Worm (Caenorhabditis elegans): ENCODE results near the gene F08F1.9.

The F08F1.9 gene

DNA sequence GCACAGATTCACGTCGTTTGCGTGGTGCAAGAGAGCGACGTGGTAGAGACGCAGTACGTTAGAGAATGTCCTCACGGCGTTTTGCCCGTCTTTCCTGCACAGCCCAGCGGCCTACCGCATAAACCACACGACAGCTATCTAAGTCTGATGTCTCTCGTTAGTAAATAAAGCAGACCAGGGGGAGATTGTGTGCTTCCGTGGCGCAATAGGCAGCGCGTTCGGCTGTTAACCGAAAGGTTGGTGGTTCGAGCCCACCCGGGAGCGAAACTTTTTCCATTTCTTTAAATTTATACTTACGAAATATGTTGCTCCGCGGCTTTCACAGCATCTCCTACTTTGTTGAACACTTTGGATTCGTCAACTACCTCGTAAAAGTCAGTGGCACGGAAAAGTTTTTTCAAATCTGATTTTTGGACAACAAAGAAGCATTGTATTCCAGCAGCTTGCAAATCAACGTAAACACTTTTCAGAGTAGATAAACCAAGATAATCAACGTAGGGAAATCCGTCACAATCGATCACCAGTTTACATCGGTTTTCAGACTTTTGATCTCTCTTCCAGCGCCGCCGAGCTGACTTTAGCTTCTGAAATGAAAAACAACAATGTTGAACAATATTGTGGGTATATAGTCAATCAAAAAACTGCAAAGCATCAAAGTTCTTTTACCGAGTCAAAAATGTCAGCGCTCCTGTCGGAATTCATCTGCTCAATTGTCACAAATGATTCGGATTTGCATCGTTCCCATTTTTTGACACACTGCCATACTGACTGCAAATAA lies 6.2 kb downstream of the F08F1.9 start (continued):
- TF ChIP-seq lir-3 (tag; optimal IDR thresholded peaks at IDR 0.05; ENCODE audit: poor library complexity) (peak; percentile 84), fos-1 (tag; optimal IDR thresholded peaks at IDR 0.05) (peak; percentile 84), nhr-28 (tag; optimal IDR thresholded peaks at IDR 0.05) (no peak), lin-35 (GFP tag; optimal IDR thresholded peaks at IDR 0.05) (peak; percentile 33 to 83), irx-1 (tag; optimal IDR thresholded peaks at IDR 0.05) (peak; percentile 90), jun-1 (tag; optimal IDR thresholded peaks at IDR 0.05) (peak; percentile 87), mab-9 (GFP tag; IDR thresholded peaks at IDR 0.05) (peak; percentile 70), isw-1 (GFP tag; IDR thresholded peaks at IDR 0.05) (peak; percentile 86), pqm-1 (tag; optimal IDR thresholded peaks at IDR 0.05) (no peak), nhr-85 (tag) (peak; percentile 94), elt-3 (tag; optimal IDR thresholded peaks at IDR 0.05) (peak in 3 of 6 experiments; percentile 4 to 83 (median 39)), sup-37 (GFP tag; optimal IDR thresholded peaks at IDR 0.05) (peak; percentile 81), egl-27 (tag; optimal IDR thresholded peaks at IDR 0.05) (peak; percentile 69 to 73), lin-13 (GFP tag; optimal IDR thresholded peaks at IDR 0.05) (peak; percentile 80), ets-5 (GFP tag; IDR thresholded peaks at IDR 0.05) (no peak), efl-1 (optimal IDR thresholded peaks at IDR 0.05) (peak; percentile 65 to 70), efl-1 (GFP tag; optimal IDR thresholded peaks at IDR 0.05 in 1 of 2) (peak; percentile 22 to 95), sptf-1 (tag; optimal IDR thresholded peaks at IDR 0.05) (no peak), lin-39 (tag; optimal IDR thresholded peaks at IDR 0.05) (peak; percentile 68), dsc-1 (tag; optimal IDR thresholded peaks at IDR 0.05) (peak; percentile 95), nhr-47 (tag; optimal IDR thresholded peaks at IDR 0.05) (peak; percentile 96), ceh-63 (GFP tag; optimal IDR thresholded peaks at IDR 0.05) (no peak), tlp-1 (tag; optimal IDR thresholded peaks at IDR 0.05) (no peak), Y116A8C.19 (tag; optimal IDR thresholded peaks at IDR 0.05; ENCODE audit: borderline replicate concordance) (no peak), mep-1 (tag; optimal IDR thresholded peaks at IDR 0.05) (peak; percentile 81), nhr-90 (tag; optimal IDR thresholded peaks at IDR 0.05; ENCODE audit: poor library complexity) (peak; percentile 91), xbp-1 (tag; optimal IDR thresholded peaks at IDR 0.05) (peak; percentile 88), hlh-4 (tag; optimal IDR thresholded peaks at IDR 0.05) (peak; percentile 3), mdl-1 (tag; optimal IDR thresholded peaks at IDR 0.05) (peak in 1 of 2 experiments; percentile 81), egl-13 (tag; optimal IDR thresholded peaks at IDR 0.05) (peak; percentile 84), ceh-90 (tag; optimal IDR thresholded peaks at IDR 0.05) (no peak), elt-2 (tag; optimal IDR thresholded peaks at IDR 0.05) (peak; percentile 77), pag-3 (tag; optimal IDR thresholded peaks at IDR 0.05; ENCODE audit: borderline replicate concordance, insufficient read depth) (peak; percentile 5)

DNA sequence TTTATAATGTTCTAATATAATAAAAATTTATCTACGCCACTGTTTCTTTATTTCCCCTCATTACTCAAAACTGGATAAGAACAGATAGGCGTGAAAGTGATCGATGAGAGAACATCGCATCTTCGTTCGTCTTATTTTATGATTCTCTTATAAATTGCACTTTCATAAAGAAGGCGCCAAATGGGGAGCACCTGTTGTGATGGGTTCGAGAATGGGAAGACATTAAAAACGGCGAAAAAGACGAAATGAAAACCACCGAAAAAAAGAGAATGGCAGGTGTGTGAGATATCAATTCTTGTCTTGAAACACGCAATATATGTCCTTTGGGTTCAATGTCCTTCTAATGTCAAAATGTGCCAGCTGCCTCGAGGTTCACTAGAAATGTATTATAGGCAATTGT lies 16.4 kb downstream of the F08F1.9 start:
- TF ChIP-seq tbx-2 (tag; optimal IDR thresholded peaks at IDR 0.05): peak; percentile 61
- no peak for TF ChIP-seq zag-1 (tag; optimal IDR thresholded peaks at IDR 0.05)
- TF ChIP-seq blmp-1 (tag; optimal IDR thresholded peaks at IDR 0.05): peak; percentile 10
- no peak for TF ChIP-seq unc-130 (tag; optimal IDR thresholded peaks at IDR 0.05)
- no peak for TF ChIP-seq mdl-1 (tag; optimal IDR thresholded peaks at IDR 0.05)
- peak in 1 of 2 experiments; percentile 68 for TF ChIP-seq ztf-11 (tag; optimal IDR thresholded peaks at IDR 0.05)

DNA sequence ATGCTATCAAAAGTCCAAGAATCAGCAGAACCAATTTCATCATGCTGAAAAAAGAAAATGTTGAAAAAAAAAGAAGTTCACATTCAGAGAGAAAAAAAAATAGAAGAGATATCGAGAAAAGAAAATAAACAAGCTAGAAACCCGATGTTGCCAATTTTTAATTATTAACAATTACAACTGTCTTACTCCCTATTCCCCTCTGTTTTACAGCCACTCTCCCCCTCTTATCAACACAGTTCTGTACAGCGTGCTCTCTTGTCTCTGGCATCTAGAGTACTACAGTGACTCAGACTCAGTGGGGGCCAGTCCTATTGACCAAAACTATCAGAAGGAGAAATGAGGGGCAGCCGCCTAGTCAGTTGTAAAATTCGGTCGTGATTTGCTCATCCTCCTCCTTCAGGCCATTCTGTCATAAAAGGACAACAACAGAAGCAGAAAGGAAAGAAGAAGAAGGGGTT lies 18.1 kb downstream of the F08F1.9 start, which contains the start of gene wrk-1:
wrk-1 (minus strand) TSS at position 51 of the 458 bp plus-strand sequence.
- TF ChIP-seq zip-4 (GFP tag; optimal IDR thresholded peaks at IDR 0.05) (no peak), ets-5 (GFP tag; IDR thresholded peaks at IDR 0.05) (0 out of 2 replicates have a peak, but pooled peaks have one; percentile 20), jun-1 (tag; optimal IDR thresholded peaks at IDR 0.05) (no peak)
